Worm (Caenorhabditis elegans) whole organism, L2 larva: ENCODE measurements around the gene gpa-4.
A peak's percentile ranks its signal among the peaks of the same experiment; 100 is the strongest.

Source experiments
- C34F6.9 ChIP-seq: fragments of 150-350 bp; optimal IDR thresholded peaks from 2 replicates; lab custom pipeline; 2014; ENCODE audit warnings: missing biosample characterization, missing genetic modification characterization
- F13H6.1 ChIP-seq: sonication (generic microtip); optimal IDR thresholded peaks from 2 replicates; lab custom pipeline; 2016; ENCODE audit warnings: missing genetic modification characterization, missing compliant biosample characterization
- R02D3.7 ChIP-seq: fragments of 150-350 bp; optimal IDR thresholded peaks from 2 replicates; lab custom pipeline; 2014; ENCODE audit warnings: missing biosample characterization, missing genetic modification characterization
- alr-1 ChIP-seq: fragments of 150-350 bp; optimal IDR thresholded peaks from 2 replicates; lab custom pipeline; 2014; ENCODE audit warnings: missing biosample characterization, missing genetic modification characterization
- aly-2 ChIP-seq: fragments of 150-350 bp; optimal IDR thresholded peaks from 2 replicates; lab custom pipeline; 2014; ENCODE audit warnings: missing biosample characterization, missing genetic modification characterization
- ama-1 ChIP-seq: fragments of 150-350 bp; optimal IDR thresholded peaks from 2 replicates; lab custom pipeline; 2018; ENCODE audit warnings: inconsistent platforms
- blmp-1 ChIP-seq: sonication (generic microtip); optimal IDR thresholded peaks from 2 replicates; lab custom pipeline; 2017; ENCODE audit warnings: missing genetic modification characterization, mild to moderate bottlenecking, missing compliant biosample characterization, antibody characterized with exemption, moderate library complexity; ENCODE audit not compliant: insufficient read depth
- ceh-82 ChIP-seq: fragments of 150-350 bp; optimal IDR thresholded peaks from 2 replicates; lab custom pipeline; 2014; ENCODE audit warnings: missing biosample characterization, missing genetic modification characterization
- crh-2 ChIP-seq: sonication (generic microtip); optimal IDR thresholded peaks from 2 replicates; lab custom pipeline; 2017; ENCODE audit warnings: missing biosample characterization, missing genetic modification characterization
- dmd-4 ChIP-seq: sonication (generic microtip); optimal IDR thresholded peaks from 2 replicates; lab custom pipeline; 2017; ENCODE audit warnings: missing biosample characterization, missing genetic modification characterization
- elt-3 ChIP-seq: sonication (generic microtip); optimal IDR thresholded peaks from 2 replicates; lab custom pipeline; 2017; ENCODE audit warnings: missing biosample characterization, missing genetic modification characterization
- fos-1 ChIP-seq: fragments of 150-350 bp; optimal IDR thresholded peaks from 2 replicates; lab custom pipeline; 2014; ENCODE audit warnings: missing biosample characterization, missing genetic modification characterization
- lin-11 ChIP-seq: fragments of 150-350 bp; sonication (generic microtip); optimal IDR thresholded peaks from 2 replicates; lab custom pipeline; 2014; ENCODE audit warnings: missing biosample characterization, missing genetic modification characterization, inconsistent platforms, mixed read lengths
- lin-39 ChIP-seq: fragments of 150-350 bp; optimal IDR thresholded peaks from 2 replicates; lab custom pipeline; 2014; ENCODE audit warnings: missing biosample characterization, missing genetic modification reagents, missing genetic modification characterization
- lsy-2 ChIP-seq, 2 experiments: fragments of 150-350 bp in 1 of 2; sonication (generic microtip) in 1 of 2; optimal IDR thresholded peaks; 2 replicates each; lab custom pipeline; 2014 to 2017; ENCODE audit warnings: missing biosample characterization in 2 of 2, missing genetic modification characterization in 2 of 2
- mdl-1 ChIP-seq, 2 experiments: fragments of 150-350 bp in 1 of 2; sonication (generic microtip) in 1 of 2; optimal IDR thresholded peaks; 2 replicates each; lab custom pipeline; 2017; ENCODE audit warnings: missing biosample characterization in 2 of 2, missing genetic modification characterization in 2 of 2
- nhr-10 ChIP-seq: sonication (generic microtip); optimal IDR thresholded peaks from 2 replicates; lab custom pipeline; 2017; ENCODE audit warnings: missing biosample characterization, missing genetic modification characterization
- nhr-11 ChIP-seq: fragments of 150-350 bp; optimal IDR thresholded peaks from 2 replicates; lab custom pipeline; 2014; ENCODE audit warnings: missing biosample characterization, missing genetic modification characterization
- nhr-12 ChIP-seq: fragments of 150-350 bp; optimal IDR thresholded peaks from 2 replicates; lab custom pipeline; 2014; ENCODE audit warnings: missing biosample characterization, missing genetic modification characterization
- nhr-129 ChIP-seq: fragments of 150-350 bp; optimal IDR thresholded peaks from 2 replicates; lab custom pipeline; 2014; ENCODE audit warnings: missing biosample characterization, missing genetic modification characterization
- nhr-21 ChIP-seq: fragments of 150-350 bp; optimal IDR thresholded peaks from 2 replicates; lab custom pipeline; 2014; ENCODE audit warnings: missing biosample characterization, missing genetic modification characterization
- nhr-23 ChIP-seq: fragments of 150-350 bp; optimal IDR thresholded peaks from 2 replicates; lab custom pipeline; 2014; ENCODE audit warnings: missing biosample characterization, missing genetic modification reagents, missing genetic modification characterization
- nhr-25 ChIP-seq: fragments of 150-350 bp; sonication (generic microtip); optimal IDR thresholded peaks from 3 replicates; lab custom pipeline; 2014; ENCODE audit warnings: missing biosample characterization, missing genetic modification characterization
- nhr-6 ChIP-seq: fragments of 150-350 bp; optimal IDR thresholded peaks from 2 replicates; lab custom pipeline; 2014; ENCODE audit warnings: missing biosample characterization, missing genetic modification characterization
- nhr-77 ChIP-seq: fragments of 150-350 bp; optimal IDR thresholded peaks from 2 replicates; lab custom pipeline; 2014; ENCODE audit warnings: missing biosample characterization, missing genetic modification characterization
- skn-1 ChIP-seq: sonication (generic microtip); optimal IDR thresholded peaks from 2 replicates; lab custom pipeline; 2017; ENCODE audit warnings: missing biosample characterization, missing genetic modification characterization
- sma-9 ChIP-seq, 2 experiments: fragments of 150-350 bp in 1 of 2; sonication (generic microtip) in 1 of 2; optimal IDR thresholded peaks; 2 replicates each; lab custom pipeline; 2014 to 2016; ENCODE audit warnings: missing genetic modification characterization in 2 of 2, mild to moderate bottlenecking in 1 of 2, missing biosample characterization in 1 of 2, missing compliant biosample characterization in 1 of 2, missing genetic modification reagents in 1 of 2, moderate library complexity in 1 of 2
- snpc-4 ChIP-seq: fragments of 150-350 bp; optimal IDR thresholded peaks from 2 replicates; lab custom pipeline; 2014; ENCODE audit warnings: missing biosample characterization, missing genetic modification characterization
- unc-39 ChIP-seq: fragments of 150-350 bp; optimal IDR thresholded peaks from 2 replicates; lab custom pipeline; 2014; ENCODE audit warnings: missing biosample characterization, missing genetic modification characterization
- unc-55 ChIP-seq: fragments of 150-350 bp; sonication (generic microtip); optimal IDR thresholded peaks from 3 replicates; lab custom pipeline; 2014; ENCODE audit warnings: missing biosample characterization, missing genetic modification reagents, missing genetic modification characterization
- unc-62 ChIP-seq: fragments of 150-350 bp; optimal IDR thresholded peaks from 2 replicates; lab custom pipeline; 2014; ENCODE audit warnings: missing biosample characterization, missing genetic modification reagents, missing genetic modification characterization
- zag-1 ChIP-seq: fragments of 150-350 bp; optimal IDR thresholded peaks from 2 replicates; lab custom pipeline; 2014; ENCODE audit warnings: missing biosample characterization, missing genetic modification characterization
- ztf-1 ChIP-seq: fragments of 200-800 bp; sonication (Bioruptor generic); conservative IDR thresholded peaks from 2 replicates; pipeline ENCODE4 v1.3.6; 2022; ENCODE audit warnings: missing genetic modification characterization, missing compliant biosample characterization
- ztf-11 ChIP-seq: sonication (generic microtip); optimal IDR thresholded peaks from 2 replicates; lab custom pipeline; 2017; ENCODE audit warnings: missing biosample characterization, missing genetic modification characterization
- ztf-4 ChIP-seq: fragments of 150-350 bp; optimal IDR thresholded peaks from 2 replicates; lab custom pipeline; 2014; ENCODE audit warnings: missing biosample characterization, missing genetic modification characterization

Gene gpa-4

ce11 chrIV:401395-401794 lies at the start of gene gpa-4:
TSS of gene gpa-4 (plus strand) at chrIV:401695.
- TF ChIP-seq lin-11 (tag; lab: Kevin White, UChicago), result no peak
- no peak for TF ChIP-seq nhr-10
- TF ChIP-seq R02D3.7 (tag; lab: Kevin White, UChicago), result no peak
- TF ChIP-seq ztf-11 (tag; lab: Kevin White, UChicago), result no peak
- TF ChIP-seq ceh-82 (tag; lab: Kevin White, UChicago), result no peak

- TF ChIP-seq nhr-21 (tag; lab: Kevin White, UChicago) (no peak), C34F6.9 (peak; percentile 28), nhr-129 (tag; lab: Kevin White, UChicago) (peak; percentile 37)
Measured at ce11 chrIV:364983-365382, 36.5 kb upstream of the gpa-4 start.

- no peak for TF ChIP-seq unc-62 (GFP tag; lab: Kevin White, UChicago)
- no peak for TF ChIP-seq aly-2 (tag; lab: Kevin White, UChicago)
- peak; percentile 76 for TF ChIP-seq C34F6.9
- TF ChIP-seq unc-55, result peak; percentile 77
- TF ChIP-seq blmp-1 (tag; lab: Kevin White, UChicago), result peak; percentile 57
- TF ChIP-seq snpc-4, result no peak
- TF ChIP-seq F13H6.1 (tag; lab: Kevin White, UChicago), result peak; percentile 7
- TF ChIP-seq fos-1, result peak; percentile 11
- TF ChIP-seq alr-1 (tag; lab: Kevin White, UChicago), result no peak
- TF ChIP-seq ceh-82 (tag; lab: Kevin White, UChicago), result no peak
- peak; percentile 42 for TF ChIP-seq sma-9 (GFP tag; optimal IDR thresholded peaks at IDR 0.05; lab: Kevin White, UChicago)
- no peak for TF ChIP-seq sma-9 (tag; optimal IDR thresholded peaks at IDR 0.05; lab: Kevin White, UChicago)
- no peak for TF ChIP-seq nhr-12 (tag; lab: Kevin White, UChicago)
- no peak for TF ChIP-seq zag-1 (tag; lab: Kevin White, UChicago)
- peak; percentile 1 for TF ChIP-seq nhr-6
- TF ChIP-seq crh-2 (tag; lab: Kevin White, UChicago), result peak; percentile 74
- peak in 1 of 2 experiments; percentile 59 for TF ChIP-seq lsy-2 (tag; optimal IDR thresholded peaks at IDR 0.05; lab: Kevin White, UChicago)
- TF ChIP-seq nhr-129 (tag; lab: Kevin White, UChicago), result peak; percentile 67
- TF ChIP-seq nhr-23 (tag; lab: Kevin White, UChicago), result no peak
- TF ChIP-seq mdl-1 (tag; optimal IDR thresholded peaks at IDR 0.05; lab: Kevin White, UChicago), result no peak
- peak; percentile 63 for TF ChIP-seq nhr-25 (tag; lab: Kevin White, UChicago)
Measured at ce11 chrIV:366406-366805, 35.1 kb upstream of the gpa-4 start.

- TF ChIP-seq unc-55 (peak; percentile 74), alr-1 (tag; lab: Kevin White, UChicago) (no peak), nhr-77 (tag; lab: Kevin White, UChicago) (no peak), nhr-11 (tag; lab: Kevin White, UChicago) (no peak), C34F6.9 (peak; percentile 11)
Measured at ce11 chrIV:372146-372789, 29.2 kb upstream of the gpa-4 start.

- no peak for TF ChIP-seq ztf-4 (tag; lab: Kevin White, UChicago)
- no peak for TF ChIP-seq nhr-23 (tag; lab: Kevin White, UChicago)
- TF ChIP-seq nhr-6, result no peak
- TF ChIP-seq nhr-12 (tag; lab: Kevin White, UChicago), result no peak
- no peak for TF ChIP-seq lin-39
Measured at ce11 chrIV:373963-374362, 27.5 kb upstream of the gpa-4 start.

- TF ChIP-seq nhr-12 (tag; lab: Kevin White, UChicago), result no peak
- no peak for TF ChIP-seq fos-1
- no peak for TF ChIP-seq unc-39
- no peak for TF ChIP-seq sma-9 (GFP tag; optimal IDR thresholded peaks at IDR 0.05; lab: Kevin White, UChicago)
- no peak for TF ChIP-seq sma-9 (tag; optimal IDR thresholded peaks at IDR 0.05; lab: Kevin White, UChicago)
- no peak for TF ChIP-seq lsy-2 (tag; optimal IDR thresholded peaks at IDR 0.05; lab: Kevin White, UChicago)
- no peak for TF ChIP-seq crh-2 (tag; lab: Kevin White, UChicago)
- no peak for TF ChIP-seq lin-39
- TF ChIP-seq dmd-4 (tag; lab: Kevin White, UChicago), result no peak
- no peak for TF ChIP-seq elt-3 (tag; lab: Kevin White, UChicago)
- TF ChIP-seq ama-1 (lab: Kevin White, UChicago), result no peak
- no peak for TF ChIP-seq ztf-11 (tag; lab: Kevin White, UChicago)
- TF ChIP-seq skn-1 (tag; lab: Kevin White, UChicago), result no peak
- no peak for TF ChIP-seq mdl-1 (tag; optimal IDR thresholded peaks at IDR 0.05; lab: Kevin White, UChicago)
- no peak for TF ChIP-seq C34F6.9
- no peak for TF ChIP-seq nhr-11 (tag; lab: Kevin White, UChicago)
- no peak for TF ChIP-seq nhr-77 (tag; lab: Kevin White, UChicago)
- no peak for TF ChIP-seq ztf-1 (GFP tag; lab: Robert Waterston, UW)
- no peak for TF ChIP-seq ceh-82 (tag; lab: Kevin White, UChicago)
- TF ChIP-seq, all 48 proteins: peak for 0
Measured at ce11 chrIV:375915-376314, 25.6 kb upstream of the gpa-4 start, which contains the start of gene fln-1. TSS of gene fln-1 (minus strand) at chrIV:376015.
